Worm (Caenorhabditis elegans) whole organism, L1 larva: Measurements from ENCODE around the gene ugt-8.

Source experiments
- alr-1 ChIP-seq: fragments of 200-800 bp; sonication (Bioruptor generic); optimal IDR thresholded peaks from 2 replicates; lab custom pipeline; 2018; ENCODE audit warnings: borderline replicate concordance, mild to moderate bottlenecking, missing genetic modification characterization, missing compliant biosample characterization
- aly-2 ChIP-seq: fragments of 150-350 bp; optimal IDR thresholded peaks from 2 replicates; lab custom pipeline; 2014; ENCODE audit warnings: missing biosample characterization, missing genetic modification characterization
- ceh-82 ChIP-seq, 3 experiments: fragments of 150-350 bp in 1 of 3; sonication (generic microtip) in 2 of 3; optimal IDR thresholded peaks; 2 replicates each; lab custom pipeline; 2014 to 2017; ENCODE audit warnings: missing biosample characterization in 3 of 3, missing genetic modification characterization in 3 of 3

- TF ChIP-seq aly-2 (tag; lab: Kevin White, UChicago) (no peak), ceh-82 (tag; optimal IDR thresholded peaks at IDR 0.05; lab: Kevin White, UChicago) (no peak), alr-1 (tag; lab: Kevin White, UChicago) (no peak)
Observed at ce11 chrV:4918091-4918624, 14.4 kb downstream of the ugt-8 start, which contains the start of gene C02E7.7.
